Fruit fly (Drosophila melanogaster) whole organism, embryonic: ENCODE data around the gene DopEcR.

ENCODE experiments used
- Atf3 ChIP-seq: fragments of 200-800 bp; sonication (Bioruptor generic); optimal IDR thresholded peaks from 3 replicates; lab custom pipeline; 2016; ENCODE audit warnings: missing biosample characterization, missing genetic modification characterization
- B-H1 ChIP-seq: fragments of 200-800 bp; sonication (Bioruptor generic); IDR thresholded peaks from 3 replicates; pipeline ENCODE4 v1.3.6; 2022; ENCODE audit warnings: missing biosample characterization, missing genetic modification characterization
- CG10431 ChIP-seq: fragments of 200-800 bp; sonication (Bioruptor generic); optimal IDR thresholded peaks from 3 replicates; lab custom pipeline; 2018; ENCODE audit warnings: missing biosample characterization, mild to moderate bottlenecking, missing genetic modification characterization
- CG10462 ChIP-seq: fragments of 200-800 bp; sonication (Bioruptor generic); optimal IDR thresholded peaks from 2 replicates; lab custom pipeline; 2016; ENCODE audit warnings: missing biosample characterization, missing genetic modification characterization
- CG10959 ChIP-seq: fragments of 200-800 bp; sonication (Bioruptor generic); IDR thresholded peaks from 2 replicates; pipeline ENCODE4 v1.3.6; 2022; ENCODE audit warnings: missing biosample characterization, missing genetic modification characterization
- CG12942 ChIP-seq: fragments of 200-800 bp; sonication (Bioruptor generic); optimal IDR thresholded peaks from 3 replicates; lab custom pipeline; 2016; ENCODE audit warnings: missing biosample characterization, missing genetic modification characterization
- CG13424 ChIP-seq: fragments of 200-800 bp; sonication (Bioruptor generic); optimal IDR thresholded peaks from 2 replicates; lab custom pipeline; 2019; ENCODE audit warnings: missing biosample characterization, mild to moderate bottlenecking, missing genetic modification characterization, moderate library complexity
- CG14710 ChIP-seq: fragments of 200-800 bp; sonication (Bioruptor generic); optimal IDR thresholded peaks from 3 replicates; lab custom pipeline; 2019; ENCODE audit warnings: missing biosample characterization, mild to moderate bottlenecking, missing genetic modification characterization, moderate library complexity
- CG15696 ChIP-seq: fragments of 200-800 bp; sonication (Bioruptor generic); optimal IDR thresholded peaks from 2 replicates; lab custom pipeline; 2019; ENCODE audit warnings: missing biosample characterization, mild to moderate bottlenecking, missing genetic modification characterization, moderate library complexity
- CG18619 ChIP-seq: fragments of 200-800 bp; sonication (Bioruptor generic); optimal IDR thresholded peaks from 3 replicates; lab custom pipeline; 2017; ENCODE audit warnings: missing biosample characterization, mild to moderate bottlenecking, missing genetic modification characterization
- CG2199 ChIP-seq: fragments of 200-800 bp; sonication (Bioruptor generic); IDR thresholded peaks from 3 replicates; pipeline ENCODE4 v1.3.6; 2022; ENCODE audit warnings: missing biosample characterization, missing genetic modification characterization
- CG3407 ChIP-seq: fragments of 200-800 bp; sonication (Bioruptor generic); optimal IDR thresholded peaks from 2 replicates; lab custom pipeline; 2018; ENCODE audit warnings: missing biosample characterization, mild to moderate bottlenecking, missing genetic modification characterization
- CG3838 ChIP-seq: fragments of 200-800 bp; sonication (Bioruptor generic); optimal IDR thresholded peaks from 3 replicates; lab custom pipeline; 2016; ENCODE audit warnings: missing biosample characterization, missing genetic modification characterization
- CG42726 ChIP-seq: fragments of 200-800 bp; sonication (Bioruptor generic); IDR thresholded peaks from 2 replicates; pipeline ENCODE4 v1.3.6; 2022; ENCODE audit warnings: missing biosample characterization, missing genetic modification characterization; ENCODE audit not compliant: partially characterized antibody
- CG43689 ChIP-seq: fragments of 200-800 bp; sonication (Bioruptor generic); IDR thresholded peaks from 2 replicates; pipeline ENCODE4 v1.3.6; 2022; ENCODE audit warnings: missing biosample characterization, missing genetic modification characterization
- CG4424 ChIP-seq: fragments of 200-800 bp; sonication (Bioruptor generic); optimal IDR thresholded peaks from 3 replicates; lab custom pipeline; 2016; ENCODE audit warnings: missing biosample characterization, missing genetic modification characterization
- CG6689 ChIP-seq: fragments of 200-800 bp; sonication (Bioruptor generic); IDR thresholded peaks from 2 replicates; pipeline ENCODE4 v1.3.6; 2022; ENCODE audit warnings: missing biosample characterization, missing genetic modification characterization
- CG8281 ChIP-seq: fragments of 200-800 bp; sonication (Bioruptor generic); optimal IDR thresholded peaks from 2 replicates; lab custom pipeline; 2018; ENCODE audit warnings: missing biosample characterization, mild to moderate bottlenecking, missing genetic modification characterization, moderate library complexity
- H2.0 ChIP-seq: fragments of 200-800 bp; sonication (Bioruptor generic); IDR thresholded peaks from 2 replicates; pipeline ENCODE4 v1.3.6; 2022; ENCODE audit warnings: missing biosample characterization, missing genetic modification characterization
- HLH3B ChIP-seq: fragments of 200-800 bp; sonication (Bioruptor generic); IDR thresholded peaks from 2 replicates; pipeline ENCODE4 v1.3.6; 2022; ENCODE audit warnings: missing biosample characterization, missing genetic modification characterization
- Med ChIP-seq: fragments of 200-800 bp; sonication (Bioruptor generic); peaks from one replicate; lab custom pipeline; 2016; ENCODE audit warnings: missing biosample characterization, missing genetic modification characterization, mild to moderate bottlenecking, inconsistent platforms, moderate library complexity
- Mes4 ChIP-seq: fragments of 200-800 bp; sonication (Bioruptor generic); optimal IDR thresholded peaks from 2 replicates; lab custom pipeline; 2016; ENCODE audit warnings: missing biosample characterization, missing genetic modification characterization
- NC2α ChIP-seq: fragments of 200-800 bp; sonication (Bioruptor generic); optimal IDR thresholded peaks from 2 replicates; lab custom pipeline; 2016; ENCODE audit warnings: missing biosample characterization, missing genetic modification characterization
- Oaz ChIP-seq: fragments of 200-800 bp; sonication (Bioruptor generic); IDR thresholded peaks from 2 replicates; pipeline ENCODE4 v1.3.6; 2022; ENCODE audit warnings: missing biosample characterization, missing genetic modification characterization
- Oli ChIP-seq: fragments of 200-800 bp; sonication (Bioruptor generic); optimal IDR thresholded peaks from 2 replicates; lab custom pipeline; 2018; ENCODE audit warnings: missing biosample characterization, mild to moderate bottlenecking, missing genetic modification characterization, moderate library complexity
- Optix ChIP-seq: fragments of 200-800 bp; sonication (Bioruptor generic); IDR thresholded peaks from 3 replicates; pipeline ENCODE4 v1.3.6; 2022; ENCODE audit warnings: missing biosample characterization, missing genetic modification characterization
- Spps ChIP-seq: fragments of 200-800 bp; sonication (Bioruptor generic); optimal IDR thresholded peaks from 2 replicates; lab custom pipeline; 2018; ENCODE audit warnings: missing biosample characterization, mild to moderate bottlenecking, missing genetic modification characterization
- cg ChIP-seq: fragments of 200-800 bp; sonication (Bioruptor generic); optimal IDR thresholded peaks from 3 replicates; lab custom pipeline; 2019; ENCODE audit warnings: missing biosample characterization, mild to moderate bottlenecking, missing genetic modification characterization, moderate library complexity
- chif ChIP-seq, 2 experiments: fragments of 200-800 bp; sonication (Bioruptor generic); optimal IDR thresholded peaks; 3 replicates each; lab custom pipeline; 2016; ENCODE audit warnings: missing biosample characterization in 2 of 2, missing genetic modification characterization in 2 of 2
- chm ChIP-seq: fragments of 200-800 bp; sonication (Bioruptor generic); IDR thresholded peaks from 2 replicates; pipeline ENCODE4 v1.3.6; 2022; ENCODE audit warnings: missing biosample characterization, missing genetic modification characterization
- chn ChIP-seq: fragments of 200-800 bp; sonication (Bioruptor generic); optimal IDR thresholded peaks from 2 replicates; lab custom pipeline; 2016; ENCODE audit warnings: missing biosample characterization, missing genetic modification characterization
- cwo ChIP-seq: fragments of 200-800 bp; sonication (Bioruptor generic); optimal IDR thresholded peaks from 3 replicates; lab custom pipeline; 2017; ENCODE audit warnings: missing biosample characterization, missing genetic modification characterization, mild to moderate bottlenecking, moderate library complexity, missing genetic modification reagents
- en ChIP-seq: fragments of 200-800 bp; sonication (Bioruptor generic); optimal IDR thresholded peaks from 2 replicates; lab custom pipeline; 2016; ENCODE audit warnings: missing biosample characterization, missing genetic modification characterization
- exex ChIP-seq: fragments of 200-800 bp; sonication (Bioruptor generic); optimal IDR thresholded peaks from 4 replicates; lab custom pipeline; 2018; ENCODE audit warnings: missing biosample characterization, mild to moderate bottlenecking, missing genetic modification characterization, moderate library complexity
- fd64A ChIP-seq: fragments of 200-800 bp; sonication (Bioruptor generic); optimal IDR thresholded peaks from 3 replicates; lab custom pipeline; 2018; ENCODE audit warnings: missing biosample characterization, mild to moderate bottlenecking, missing genetic modification characterization
- grn ChIP-seq: fragments of 200-800 bp; sonication (Bioruptor generic); optimal IDR thresholded peaks from 3 replicates; lab custom pipeline; 2017; ENCODE audit warnings: missing biosample characterization, missing genetic modification characterization
- gsb-n ChIP-seq: fragments of 200-800 bp; sonication (Bioruptor generic); optimal IDR thresholded peaks from 3 replicates; lab custom pipeline; 2018; ENCODE audit warnings: missing biosample characterization, mild to moderate bottlenecking, missing genetic modification characterization
- ham ChIP-seq: fragments of 200-800 bp; sonication (Bioruptor generic); IDR thresholded peaks from 2 replicates; pipeline ENCODE4 v1.3.6; 2022; ENCODE audit warnings: missing biosample characterization, missing genetic modification characterization
- ind ChIP-seq: fragments of 200-800 bp; sonication (Bioruptor generic); optimal IDR thresholded peaks from 3 replicates; lab custom pipeline; 2016; ENCODE audit warnings: missing biosample characterization, missing genetic modification characterization
- jigr1 ChIP-seq: fragments of 200-800 bp; sonication (Bioruptor generic); IDR thresholded peaks from 3 replicates; pipeline ENCODE4 v1.3.6; 2022; ENCODE audit warnings: missing biosample characterization, missing genetic modification characterization
- lab ChIP-seq: fragments of 200-800 bp; sonication (Bioruptor generic); optimal IDR thresholded peaks from 3 replicates; lab custom pipeline; 2017; ENCODE audit warnings: missing biosample characterization, missing genetic modification characterization, mild to moderate bottlenecking, moderate library complexity, missing genetic modification reagents
- mirr ChIP-seq: fragments of 200-800 bp; sonication (Bioruptor generic); optimal IDR thresholded peaks from 3 replicates; lab custom pipeline; 2018; ENCODE audit warnings: missing biosample characterization, mild to moderate bottlenecking, missing genetic modification characterization
- otp ChIP-seq: fragments of 200-800 bp; sonication (Bioruptor generic); IDR thresholded peaks from 3 replicates; pipeline ENCODE4, ENCODE4 v1.3.6; 2022; ENCODE audit warnings: missing biosample characterization, missing genetic modification characterization
- sug ChIP-seq: fragments of 200-800 bp; optimal IDR thresholded peaks from 2 replicates; lab custom pipeline; 2019; ENCODE audit warnings: missing biosample characterization, mild to moderate bottlenecking, missing genetic modification characterization, moderate library complexity
- tgo ChIP-seq: fragments of 200-800 bp; sonication (Bioruptor generic); IDR thresholded peaks from 3 replicates; pipeline ENCODE4 v1.3.6; 2022; ENCODE audit warnings: missing biosample characterization, missing genetic modification characterization
- tll ChIP-seq, 2 experiments: fragments of 200-800 bp in 1 of 2; fragments of >200 bp in 1 of 2; sonication (Bioruptor generic) in 1 of 2; optimal IDR thresholded peaks; 2 replicates each; lab custom pipeline; 2017 to 2019; ENCODE audit warnings: missing biosample characterization in 2 of 2, missing genetic modification characterization in 2 of 2, mild to moderate bottlenecking in 1 of 2, moderate library complexity in 1 of 2
- tup ChIP-seq: fragments of 200-800 bp; sonication (Bioruptor generic); optimal IDR thresholded peaks from 2 replicates; lab custom pipeline; 2016; ENCODE audit warnings: missing biosample characterization, mild to moderate bottlenecking, missing genetic modification characterization, moderate library complexity

The DopEcR gene

DNA sequence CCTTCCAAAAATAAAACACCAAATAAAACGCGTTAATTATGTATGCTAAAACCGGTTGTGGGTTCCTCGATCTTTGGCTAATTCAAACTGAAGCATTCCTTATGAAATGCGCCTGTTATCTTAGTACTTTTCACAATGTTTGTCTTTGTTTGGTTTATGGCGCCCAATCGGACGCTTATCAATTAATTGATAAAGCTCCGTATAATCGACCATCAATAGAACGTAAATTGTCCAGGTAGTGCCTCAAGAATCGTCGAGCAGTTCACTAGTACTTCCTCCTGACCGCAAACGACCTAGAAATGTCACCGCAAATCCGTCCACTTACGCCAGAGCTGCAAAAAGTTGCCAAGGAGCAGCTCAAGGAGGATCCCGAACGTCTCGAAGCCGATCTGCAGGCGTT, 15.0 kb downstream of the DopEcR start, which contains the start of gene CG33514:
Gene CG33514 (plus strand): TSS at position 238 of the 400 bp plus-strand sequence.
- peak; percentile 46 for TF ChIP-seq grn
- peak; percentile 77 for TF ChIP-seq sug (tag; lab: Kevin White, UChicago)
- TF ChIP-seq exex: peak; percentile 94
- TF ChIP-seq CG15696 (tag; lab: Kevin White, UChicago): no peak
- TF ChIP-seq CG8281: no peak
- peak; percentile 25 for TF ChIP-seq Med (GFP tag; lab: Kevin White, UChicago)
- 0 out of 2 replicates have a peak, but pooled peaks have one; percentile 3 for TF ChIP-seq chm (GFP tag; lab: Robert Waterston, UW)
- peak; percentile 2 for TF ChIP-seq mirr
- no peak for TF ChIP-seq Optix (GFP tag; lab: Robert Waterston, UW)

DNA sequence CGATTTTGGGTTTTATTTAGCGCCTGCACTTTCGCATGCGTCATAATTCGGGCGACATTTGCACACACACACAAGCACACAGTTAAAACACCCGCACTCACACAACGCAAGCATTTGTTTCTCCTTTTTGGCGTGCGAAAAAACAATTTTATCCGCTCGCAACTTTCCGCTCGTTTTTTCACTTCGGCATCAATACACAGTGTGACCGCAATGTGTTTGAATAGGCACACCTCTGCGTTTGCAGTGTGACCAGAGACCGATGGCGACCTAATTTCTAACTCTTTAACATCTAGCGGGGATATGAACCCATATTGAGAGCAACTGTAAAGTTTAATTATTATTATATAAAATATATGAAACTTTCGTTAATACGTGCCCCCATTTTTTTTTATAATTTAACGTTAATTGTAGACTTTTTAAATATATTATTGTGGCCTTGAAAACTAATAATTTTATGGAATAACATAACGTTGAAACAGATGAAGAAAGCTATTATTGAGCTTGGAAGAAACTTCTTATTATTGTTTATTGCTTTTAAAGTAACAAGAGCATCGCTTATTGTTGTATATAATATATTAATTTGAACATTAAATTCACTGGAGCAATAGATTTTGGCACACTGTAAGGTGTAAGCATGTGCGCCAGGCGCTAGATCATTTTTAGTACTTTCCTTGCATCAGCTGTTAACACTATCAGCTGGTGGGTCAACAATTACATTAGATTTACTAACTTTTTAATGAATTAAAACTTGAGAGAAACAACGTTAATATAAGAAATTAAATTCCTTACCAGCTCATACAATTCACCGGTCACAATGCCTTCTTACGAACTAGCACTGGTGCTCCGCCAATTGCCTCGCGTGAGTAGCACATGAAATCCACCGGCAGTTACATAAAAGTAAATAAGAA, 16.0 kb downstream of the DopEcR start, which contains the start of the genes Cip4 and mRpS6:
Gene Cip4 (minus strand): TSS at position 216 of the 908 bp plus-strand sequence.
Gene mRpS6 (plus strand): TSS at position 664 of the 908 bp plus-strand sequence.
- peak; percentile 51 for TF ChIP-seq Spps (tag; lab: Kevin White, UChicago)
- peak; percentile 69 for TF ChIP-seq cg (GFP tag; lab: Kevin White, UChicago)
- TF ChIP-seq jigr1 (GFP tag; lab: Robert Waterston, UW): peak; percentile 53; the same call in 1 of the 3 replicates
- TF ChIP-seq Mes4 (GFP tag; lab: Kevin White, UChicago): no peak
- TF ChIP-seq ind (GFP tag; lab: Kevin White, UChicago): no peak
- TF ChIP-seq H2.0: peak; percentile 90
- no peak for TF ChIP-seq en (GFP tag; lab: Kevin White, UChicago)
- peak; percentile 37 for TF ChIP-seq cwo (GFP tag; lab: Kevin White, UChicago)
- TF ChIP-seq Oli (tag; lab: Kevin White, UChicago): peak; percentile 77
- peak; percentile 63 for TF ChIP-seq gsb-n
- peak; percentile 77 for TF ChIP-seq Oaz (GFP tag; lab: Robert Waterston, UW)
- peak; percentile 78 for TF ChIP-seq CG12942 (GFP tag; lab: Kevin White, UChicago)
- TF ChIP-seq chif (GFP tag; optimal IDR thresholded peaks at IDR 0.05; lab: Kevin White, UChicago): peak in 1 of 2 experiments; percentile 46
- TF ChIP-seq CG14710 (tag; lab: Kevin White, UChicago): peak; percentile 51
- TF ChIP-seq Atf3 (GFP tag; lab: Kevin White, UChicago): peak; percentile 20
- peak; percentile 81 for TF ChIP-seq CG42726 (GFP tag; lab: Robert Waterston, UW)
- peak; percentile 56 for TF ChIP-seq chn (GFP tag; lab: Kevin White, UChicago)
- TF ChIP-seq lab: peak; percentile 35
- TF ChIP-seq tll (GFP tag; optimal IDR thresholded peaks at IDR 0.05; lab: Kevin White, UChicago): no peak
- TF ChIP-seq B-H1 (GFP tag; lab: Robert Waterston, UW): no peak
- peak; percentile 53 for TF ChIP-seq CG10431
- TF ChIP-seq CG6689: peak; percentile 63
- TF ChIP-seq CG2199: 0 out of 3 replicates have a peak, but pooled peaks have one; percentile 31
- TF ChIP-seq tgo (GFP tag; lab: Robert Waterston, UW): peak; percentile 67
- peak; percentile 25 for TF ChIP-seq CG3838 (GFP tag; lab: Kevin White, UChicago)
- TF ChIP-seq fd64A (GFP tag; lab: Kevin White, UChicago): no peak
- peak; percentile 61; the same call in 1 of the 2 replicates for TF ChIP-seq CG43689 (GFP tag; lab: Robert Waterston, UW)
- peak; percentile 70 for TF ChIP-seq CG4424
- peak; percentile 70; the same call in 1 of the 2 replicates for TF ChIP-seq HLH3B (GFP tag; lab: Robert Waterston, UW)
- no peak for TF ChIP-seq CG10959 (GFP tag; lab: Robert Waterston, UW)
- peak; percentile 51 for TF ChIP-seq CG3407
- TF ChIP-seq otp: peak; percentile 79; the same call in 2 of the 3 replicates
- TF ChIP-seq tup: peak; percentile 70
- TF ChIP-seq CG10462 (GFP tag; lab: Kevin White, UChicago): peak; percentile 76
- TF ChIP-seq CG13424 (tag; lab: Kevin White, UChicago): peak; percentile 84
- no peak for TF ChIP-seq NC2α (GFP tag; lab: Kevin White, UChicago)
- no peak for TF ChIP-seq ham (GFP tag; lab: Robert Waterston, UW)
- peak; percentile 80 for TF ChIP-seq CG18619 (GFP tag; lab: Kevin White, UChicago)
